Fruit fly (Drosophila melanogaster): ENCODE measurements around the gene Ref2.

DNA sequence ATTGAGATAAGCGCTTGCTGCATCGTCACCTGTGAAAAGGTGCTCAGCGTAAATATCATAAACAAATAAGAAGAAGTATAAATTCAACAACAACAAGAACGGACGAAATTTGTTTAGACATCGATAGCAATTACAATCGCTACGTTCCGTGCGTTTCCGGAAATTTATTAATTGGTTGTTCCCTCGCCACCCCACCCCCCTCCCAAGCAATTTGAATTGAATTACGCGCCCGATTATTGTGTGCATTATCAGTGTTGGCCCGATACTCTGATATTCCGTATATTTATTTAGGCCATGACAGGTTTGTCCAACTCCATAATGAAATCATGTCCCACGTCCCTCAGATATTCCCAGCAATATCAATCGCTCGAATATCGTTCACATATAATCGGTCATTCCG, 4.6 kb downstream of the Ref2 start:
- no peak for TF ChIP-seq Smox (GFP tag; optimal IDR thresholded peaks at IDR 0.05)
- no peak for TF ChIP-seq CG6276 (GFP tag; optimal IDR thresholded peaks at IDR 0.05)
- TF ChIP-seq CG6163 (GFP tag; IDR thresholded peaks at IDR 0.05), result no peak
- TF ChIP-seq CG3919 (GFP tag; optimal IDR thresholded peaks at IDR 0.05), result no peak
- no peak for TF ChIP-seq CG16779 (tag; optimal IDR thresholded peaks at IDR 0.05)
- no peak for TF ChIP-seq pdm3 (GFP tag; optimal IDR thresholded peaks at IDR 0.05)
- no peak for TF ChIP-seq Eip75B (GFP tag; optimal IDR thresholded peaks at IDR 0.05)
- TF ChIP-seq Gug (GFP tag; IDR thresholded peaks at IDR 0.05), result no peak
- peak; percentile 69 for TF ChIP-seq vri (GFP tag; optimal IDR thresholded peaks at IDR 0.05)
- TF ChIP-seq fd85E (GFP tag; optimal IDR thresholded peaks at IDR 0.05), result no peak
